Worm (Caenorhabditis elegans) whole organism, L2 larva: ENCODE results near the gene T27E4.7.

Source experiments
- C34F6.9 ChIP-seq: fragments of 150-350 bp; optimal IDR thresholded peaks from 2 replicates; lab custom pipeline; 2014; ENCODE audit warnings: missing biosample characterization, missing genetic modification characterization
- F13H6.1 ChIP-seq: sonication (generic microtip); optimal IDR thresholded peaks from 2 replicates; lab custom pipeline; 2016; ENCODE audit warnings: missing genetic modification characterization, missing compliant biosample characterization
- R02D3.7 ChIP-seq: fragments of 150-350 bp; optimal IDR thresholded peaks from 2 replicates; lab custom pipeline; 2014; ENCODE audit warnings: missing biosample characterization, missing genetic modification characterization
- Y55F3AM.14 ChIP-seq: fragments of 200-800 bp; sonication (Bioruptor generic); optimal IDR thresholded peaks from 2 replicates; lab custom pipeline; 2018; ENCODE audit warnings: mild to moderate bottlenecking, missing genetic modification characterization, missing compliant biosample characterization
- ZK546.5 ChIP-seq: sonication (generic microtip); optimal IDR thresholded peaks from 2 replicates; lab custom pipeline; 2017; ENCODE audit warnings: missing biosample characterization, missing genetic modification characterization
- alr-1 ChIP-seq: fragments of 150-350 bp; optimal IDR thresholded peaks from 2 replicates; lab custom pipeline; 2014; ENCODE audit warnings: missing biosample characterization, missing genetic modification characterization
- aly-2 ChIP-seq: fragments of 150-350 bp; optimal IDR thresholded peaks from 2 replicates; lab custom pipeline; 2014; ENCODE audit warnings: missing biosample characterization, missing genetic modification characterization
- ama-1 ChIP-seq: fragments of 150-350 bp; optimal IDR thresholded peaks from 2 replicates; lab custom pipeline; 2018; ENCODE audit warnings: inconsistent platforms
- blmp-1 ChIP-seq: sonication (generic microtip); optimal IDR thresholded peaks from 2 replicates; lab custom pipeline; 2017; ENCODE audit warnings: missing genetic modification characterization, mild to moderate bottlenecking, missing compliant biosample characterization, antibody characterized with exemption, moderate library complexity; ENCODE audit not compliant: insufficient read depth
- ceh-16 ChIP-seq: fragments of 150-350 bp; optimal IDR thresholded peaks from 2 replicates; lab custom pipeline; 2014; ENCODE audit warnings: missing biosample characterization, missing genetic modification characterization
- ceh-82 ChIP-seq: fragments of 150-350 bp; optimal IDR thresholded peaks from 2 replicates; lab custom pipeline; 2014; ENCODE audit warnings: missing biosample characterization, missing genetic modification characterization
- crh-2 ChIP-seq: sonication (generic microtip); optimal IDR thresholded peaks from 2 replicates; lab custom pipeline; 2017; ENCODE audit warnings: missing biosample characterization, missing genetic modification characterization
- dmd-4 ChIP-seq: sonication (generic microtip); optimal IDR thresholded peaks from 2 replicates; lab custom pipeline; 2017; ENCODE audit warnings: missing biosample characterization, missing genetic modification characterization
- egl-27 ChIP-seq: sonication (generic microtip); optimal IDR thresholded peaks from 3 replicates; lab custom pipeline; 2017; ENCODE audit warnings: missing biosample characterization, missing genetic modification reagents, missing genetic modification characterization
- elt-1 ChIP-seq: fragments of 150-350 bp; optimal IDR thresholded peaks from 2 replicates; lab custom pipeline; 2014; ENCODE audit warnings: missing biosample characterization, missing genetic modification characterization
- elt-3 ChIP-seq: sonication (generic microtip); optimal IDR thresholded peaks from 2 replicates; lab custom pipeline; 2017; ENCODE audit warnings: missing biosample characterization, missing genetic modification characterization
- fos-1 ChIP-seq: fragments of 150-350 bp; optimal IDR thresholded peaks from 2 replicates; lab custom pipeline; 2014; ENCODE audit warnings: missing biosample characterization, missing genetic modification characterization
- gmeb-1 ChIP-seq: fragments of 150-350 bp; optimal IDR thresholded peaks from 2 replicates; lab custom pipeline; 2014; ENCODE audit warnings: missing biosample characterization, missing genetic modification characterization
- lin-11 ChIP-seq: fragments of 150-350 bp; sonication (generic microtip); optimal IDR thresholded peaks from 2 replicates; lab custom pipeline; 2014; ENCODE audit warnings: missing biosample characterization, missing genetic modification characterization, inconsistent platforms, mixed read lengths
- lin-13 ChIP-seq: fragments of 150-350 bp; optimal IDR thresholded peaks from 2 replicates; lab custom pipeline; 2014; ENCODE audit warnings: missing biosample characterization, missing genetic modification reagents, missing genetic modification characterization
- lin-39 ChIP-seq: fragments of 150-350 bp; optimal IDR thresholded peaks from 2 replicates; lab custom pipeline; 2014; ENCODE audit warnings: missing biosample characterization, missing genetic modification reagents, missing genetic modification characterization
- lsy-2 ChIP-seq, 2 experiments: fragments of 150-350 bp in 1 of 2; sonication (generic microtip) in 1 of 2; optimal IDR thresholded peaks; 2 replicates each; lab custom pipeline; 2014 to 2017; ENCODE audit warnings: missing biosample characterization in 2 of 2, missing genetic modification characterization in 2 of 2
- mab-5 ChIP-seq: fragments of 150-350 bp; optimal IDR thresholded peaks from 2 replicates; lab custom pipeline; 2014; ENCODE audit warnings: missing biosample characterization, missing genetic modification characterization
- mbf-1 ChIP-seq: sonication (generic microtip); optimal IDR thresholded peaks from 2 replicates; lab custom pipeline; 2017; ENCODE audit warnings: missing biosample characterization, missing genetic modification characterization
- mdl-1 ChIP-seq, 2 experiments: fragments of 150-350 bp in 1 of 2; sonication (generic microtip) in 1 of 2; optimal IDR thresholded peaks; 2 replicates each; lab custom pipeline; 2017; ENCODE audit warnings: missing biosample characterization in 2 of 2, missing genetic modification characterization in 2 of 2
- nhr-10 ChIP-seq: sonication (generic microtip); optimal IDR thresholded peaks from 2 replicates; lab custom pipeline; 2017; ENCODE audit warnings: missing biosample characterization, missing genetic modification characterization
- nhr-11 ChIP-seq: fragments of 150-350 bp; optimal IDR thresholded peaks from 2 replicates; lab custom pipeline; 2014; ENCODE audit warnings: missing biosample characterization, missing genetic modification characterization
- nhr-12 ChIP-seq: fragments of 150-350 bp; optimal IDR thresholded peaks from 2 replicates; lab custom pipeline; 2014; ENCODE audit warnings: missing biosample characterization, missing genetic modification characterization
- nhr-129 ChIP-seq: fragments of 150-350 bp; optimal IDR thresholded peaks from 2 replicates; lab custom pipeline; 2014; ENCODE audit warnings: missing biosample characterization, missing genetic modification characterization
- nhr-21 ChIP-seq: fragments of 150-350 bp; optimal IDR thresholded peaks from 2 replicates; lab custom pipeline; 2014; ENCODE audit warnings: missing biosample characterization, missing genetic modification characterization
- nhr-23 ChIP-seq: fragments of 150-350 bp; optimal IDR thresholded peaks from 2 replicates; lab custom pipeline; 2014; ENCODE audit warnings: missing biosample characterization, missing genetic modification reagents, missing genetic modification characterization
- nhr-25 ChIP-seq: fragments of 150-350 bp; sonication (generic microtip); optimal IDR thresholded peaks from 3 replicates; lab custom pipeline; 2014; ENCODE audit warnings: missing biosample characterization, missing genetic modification characterization
- nhr-6 ChIP-seq: fragments of 150-350 bp; optimal IDR thresholded peaks from 2 replicates; lab custom pipeline; 2014; ENCODE audit warnings: missing biosample characterization, missing genetic modification characterization
- nhr-77 ChIP-seq: fragments of 150-350 bp; optimal IDR thresholded peaks from 2 replicates; lab custom pipeline; 2014; ENCODE audit warnings: missing biosample characterization, missing genetic modification characterization
- peb-1 ChIP-seq: fragments of 150-350 bp; optimal IDR thresholded peaks from 2 replicates; lab custom pipeline; 2014; ENCODE audit warnings: missing biosample characterization, missing genetic modification characterization
- sem-4 ChIP-seq: fragments of 150-350 bp; optimal IDR thresholded peaks from 2 replicates; lab custom pipeline; 2014; ENCODE audit warnings: missing biosample characterization, missing genetic modification reagents, missing genetic modification characterization
- skn-1 ChIP-seq: sonication (generic microtip); optimal IDR thresholded peaks from 2 replicates; lab custom pipeline; 2017; ENCODE audit warnings: missing biosample characterization, missing genetic modification characterization
- sma-3 ChIP-seq: sonication (generic microtip); optimal IDR thresholded peaks from 2 replicates; lab custom pipeline; 2016; ENCODE audit warnings: missing genetic modification reagents, missing genetic modification characterization, missing compliant biosample characterization
- sma-9 ChIP-seq, 2 experiments: fragments of 150-350 bp in 1 of 2; sonication (generic microtip) in 1 of 2; optimal IDR thresholded peaks; 2 replicates each; lab custom pipeline; 2014 to 2016; ENCODE audit warnings: missing genetic modification characterization in 2 of 2, mild to moderate bottlenecking in 1 of 2, missing biosample characterization in 1 of 2, missing compliant biosample characterization in 1 of 2, missing genetic modification reagents in 1 of 2, moderate library complexity in 1 of 2
- snpc-4 ChIP-seq: fragments of 150-350 bp; optimal IDR thresholded peaks from 2 replicates; lab custom pipeline; 2014; ENCODE audit warnings: missing biosample characterization, missing genetic modification characterization
- unc-39 ChIP-seq: fragments of 150-350 bp; optimal IDR thresholded peaks from 2 replicates; lab custom pipeline; 2014; ENCODE audit warnings: missing biosample characterization, missing genetic modification characterization
- unc-55 ChIP-seq: fragments of 150-350 bp; sonication (generic microtip); optimal IDR thresholded peaks from 3 replicates; lab custom pipeline; 2014; ENCODE audit warnings: missing biosample characterization, missing genetic modification reagents, missing genetic modification characterization
- unc-62 ChIP-seq: fragments of 150-350 bp; optimal IDR thresholded peaks from 2 replicates; lab custom pipeline; 2014; ENCODE audit warnings: missing biosample characterization, missing genetic modification reagents, missing genetic modification characterization
- zag-1 ChIP-seq: fragments of 150-350 bp; optimal IDR thresholded peaks from 2 replicates; lab custom pipeline; 2014; ENCODE audit warnings: missing biosample characterization, missing genetic modification characterization
- ztf-1 ChIP-seq: fragments of 200-800 bp; sonication (Bioruptor generic); conservative IDR thresholded peaks from 2 replicates; pipeline ENCODE4 v1.3.6; 2022; ENCODE audit warnings: missing genetic modification characterization, missing compliant biosample characterization
- ztf-11 ChIP-seq: sonication (generic microtip); optimal IDR thresholded peaks from 2 replicates; lab custom pipeline; 2017; ENCODE audit warnings: missing biosample characterization, missing genetic modification characterization
- ztf-4 ChIP-seq: fragments of 150-350 bp; optimal IDR thresholded peaks from 2 replicates; lab custom pipeline; 2014; ENCODE audit warnings: missing biosample characterization, missing genetic modification characterization

T27E4.7 gene

ce11 chrV:9094976-9095375 lies 18.9 kb upstream of the T27E4.7 start:
- TF ChIP-seq mab-5 (tag; lab: Kevin White, UChicago) = no peak
- TF ChIP-seq aly-2 (tag; lab: Kevin White, UChicago) = no peak
- TF ChIP-seq lsy-2 (tag; optimal IDR thresholded peaks at IDR 0.05; lab: Kevin White, UChicago) = peak in 1 of 2 experiments; percentile 5
- no peak for TF ChIP-seq ztf-11 (tag; lab: Kevin White, UChicago)
- TF ChIP-seq nhr-129 = no peak
- TF ChIP-seq ceh-82 (tag; lab: Kevin White, UChicago) = no peak
- no peak for TF ChIP-seq dmd-4 (tag; lab: Kevin White, UChicago)
- no peak for TF ChIP-seq sem-4 (tag; lab: Kevin White, UChicago)
- TF ChIP-seq mdl-1 (tag; optimal IDR thresholded peaks at IDR 0.05; lab: Kevin White, UChicago) = no peak
- TF ChIP-seq unc-55 (GFP tag; lab: Kevin White, UChicago) = no peak
- TF ChIP-seq mbf-1 (tag; lab: Kevin White, UChicago) = no peak
- no peak for TF ChIP-seq lin-39
- no peak for TF ChIP-seq nhr-11 (tag; lab: Kevin White, UChicago)
- no peak for TF ChIP-seq R02D3.7 (tag; lab: Kevin White, UChicago)
- no peak for TF ChIP-seq elt-1 (tag; lab: Kevin White, UChicago)
- TF ChIP-seq blmp-1 = no peak
- TF ChIP-seq skn-1 (tag; lab: Kevin White, UChicago) = no peak
- peak; percentile 13 for TF ChIP-seq crh-2 (tag; lab: Kevin White, UChicago)
- TF ChIP-seq sma-9 (GFP tag; optimal IDR thresholded peaks at IDR 0.05; lab: Kevin White, UChicago) = peak; percentile 43
- TF ChIP-seq sma-9 (tag; optimal IDR thresholded peaks at IDR 0.05; lab: Kevin White, UChicago) = no peak
- TF ChIP-seq nhr-12 (tag; lab: Kevin White, UChicago) = no peak
- no peak for TF ChIP-seq ZK546.5 (tag; lab: Kevin White, UChicago)
- TF ChIP-seq C34F6.9 (tag; lab: Kevin White, UChicago) = peak; percentile 20
- no peak for TF ChIP-seq lin-13
- no peak for TF ChIP-seq ztf-1 (GFP tag; lab: Robert Waterston, UW)
- no peak for TF ChIP-seq snpc-4 (tag; lab: Kevin White, UChicago)
- TF ChIP-seq nhr-6 (tag; lab: Kevin White, UChicago) = no peak
- TF ChIP-seq, all 48 proteins: peak for 4

ce11 chrV:9094060-9094628 lies 18.0 kb upstream of the T27E4.7 start:
- TF ChIP-seq ceh-16 (tag; lab: Kevin White, UChicago) (no peak), unc-55 (GFP tag; lab: Kevin White, UChicago) (peak; percentile 0), nhr-12 (tag; lab: Kevin White, UChicago) (no peak), Y55F3AM.14 (peak; percentile 48), sem-4 (tag; lab: Kevin White, UChicago) (no peak), nhr-21 (tag; lab: Kevin White, UChicago) (peak; percentile 21), nhr-129 (peak; percentile 93), elt-3 (tag; lab: Kevin White, UChicago) (no peak), sma-9 (GFP tag; optimal IDR thresholded peaks at IDR 0.05; lab: Kevin White, UChicago) (peak; percentile 96), sma-9 (tag; optimal IDR thresholded peaks at IDR 0.05; lab: Kevin White, UChicago) (no peak), crh-2 (tag; lab: Kevin White, UChicago) (peak; percentile 81), mdl-1 (tag; optimal IDR thresholded peaks at IDR 0.05; lab: Kevin White, UChicago) (peak in 1 of 2 experiments; percentile 39), nhr-10 (tag; lab: Kevin White, UChicago) (no peak), mbf-1 (tag; lab: Kevin White, UChicago) (no peak), alr-1 (tag; lab: Kevin White, UChicago) (no peak), unc-62 (GFP tag; lab: Kevin White, UChicago) (no peak), dmd-4 (tag; lab: Kevin White, UChicago) (no peak), lin-11 (tag; lab: Kevin White, UChicago) (peak; percentile 7), fos-1 (tag; lab: Kevin White, UChicago) (no peak), ama-1 (lab: Kevin White, UChicago) (peak; percentile 46), unc-39 (tag; lab: Kevin White, UChicago) (no peak), lin-39 (no peak), gmeb-1 (peak; percentile 51), sma-3 (GFP tag; lab: Kevin White, UChicago) (peak; percentile 58), nhr-25 (tag; lab: Kevin White, UChicago) (peak; percentile 5), skn-1 (tag; lab: Kevin White, UChicago) (no peak), ztf-11 (tag; lab: Kevin White, UChicago) (no peak), peb-1 (tag; lab: Kevin White, UChicago) (no peak), ZK546.5 (tag; lab: Kevin White, UChicago) (no peak), snpc-4 (tag; lab: Kevin White, UChicago) (peak; percentile 35), aly-2 (tag; lab: Kevin White, UChicago) (no peak), ztf-1 (GFP tag; lab: Robert Waterston, UW) (no peak), nhr-77 (no peak), R02D3.7 (tag; lab: Kevin White, UChicago) (no peak), lin-13 (no peak), nhr-11 (tag; lab: Kevin White, UChicago) (no peak), C34F6.9 (tag; lab: Kevin White, UChicago) (peak; percentile 68), nhr-23 (tag; lab: Kevin White, UChicago) (no peak), blmp-1 (no peak), elt-1 (tag; lab: Kevin White, UChicago) (no peak), ztf-4 (peak; percentile 35), egl-27 (tag; lab: Kevin White, UChicago) (no peak), F13H6.1 (tag; lab: Kevin White, UChicago) (peak; percentile 75), zag-1 (tag; lab: Kevin White, UChicago) (no peak), ceh-82 (tag; lab: Kevin White, UChicago) (no peak), nhr-6 (tag; lab: Kevin White, UChicago) (no peak), lsy-2 (tag; optimal IDR thresholded peaks at IDR 0.05; lab: Kevin White, UChicago) (peak in 1 of 2 experiments; percentile 72)
